Worm (Caenorhabditis elegans) whole organism, young adult: ENCODE results near the gene such-1.

Source experiments
- B0019.2 ChIP-seq: fragments of 200-800 bp; sonication (Bioruptor generic); conservative IDR thresholded peaks from 2 replicates; pipeline ENCODE4 v1.3.6; 2022; ENCODE audit warnings: missing genetic modification reagents, missing genetic modification characterization, missing compliant biosample characterization
- B0035.1 ChIP-seq: sonication (generic microtip); optimal IDR thresholded peaks from 2 replicates; lab custom pipeline; 2016; ENCODE audit warnings: missing genetic modification characterization, mild to moderate bottlenecking, missing compliant biosample characterization, missing genotype, missing genetic modification reagents
- C17E4.6 ChIP-seq: fragments of 200-800 bp; sonication (Bioruptor generic); IDR thresholded peaks from 2 replicates; pipeline ENCODE4 v1.3.6; 2022; ENCODE audit warnings: missing genetic modification reagents, missing genetic modification characterization, missing compliant biosample characterization
- D2030.7 ChIP-seq: fragments of 200-800 bp; sonication (Bioruptor generic); IDR thresholded peaks from 2 replicates; pipeline ENCODE4 v1.3.6; 2022; ENCODE audit warnings: missing genetic modification reagents, missing genetic modification characterization, missing compliant biosample characterization
- F23B12.7 ChIP-seq: sonication (generic microtip); optimal IDR thresholded peaks from 2 replicates; lab custom pipeline; 2017; ENCODE audit warnings: missing genetic modification characterization, mild to moderate bottlenecking, missing compliant biosample characterization, antibody characterized with exemption, moderate library complexity; ENCODE audit not compliant: insufficient read depth
- Y53G8AR.9 ChIP-seq: fragments of 200-800 bp; sonication (Bioruptor generic); conservative IDR thresholded peaks from 2 replicates; pipeline ENCODE4 v1.3.6; 2022; ENCODE audit warnings: missing genetic modification reagents, missing genetic modification characterization, missing compliant biosample characterization
- Y79H2A.3 ChIP-seq: fragments of 200-800 bp; sonication (Bioruptor generic); conservative IDR thresholded peaks from 2 replicates; pipeline ENCODE4 v1.3.6; 2022; ENCODE audit warnings: missing genetic modification reagents, missing genetic modification characterization, missing compliant biosample characterization
- aptf-2 ChIP-seq: fragments of 200-800 bp; sonication (Bioruptor generic); conservative IDR thresholded peaks from 2 replicates; pipeline ENCODE4 v1.3.6; 2022; ENCODE audit warnings: missing genetic modification reagents, missing genetic modification characterization, missing compliant biosample characterization
- athp-1 ChIP-seq: sonication (generic microtip); optimal IDR thresholded peaks from 2 replicates; lab custom pipeline; 2017; ENCODE audit warnings: mild to moderate bottlenecking, missing genetic modification characterization, missing compliant biosample characterization
- attf-5 ChIP-seq: fragments of 200-800 bp; sonication (Bioruptor generic); optimal IDR thresholded peaks from 2 replicates; lab custom pipeline; 2018; ENCODE audit warnings: mild to moderate bottlenecking, missing genetic modification characterization, missing compliant biosample characterization
- bed-2 ChIP-seq: fragments of 200-800 bp; sonication (Bioruptor generic); IDR thresholded peaks from 2 replicates; pipeline ENCODE4 v1.3.6; 2022; ENCODE audit warnings: missing genetic modification reagents, missing genetic modification characterization, missing compliant biosample characterization
- ccch-3 ChIP-seq: fragments of 200-800 bp; sonication (Bioruptor generic); optimal IDR thresholded peaks from 2 replicates; lab custom pipeline; 2018; ENCODE audit warnings: mild to moderate bottlenecking, missing genetic modification characterization, missing compliant biosample characterization
- ceh-40 ChIP-seq: fragments of 200-800 bp; sonication (Bioruptor generic); IDR thresholded peaks from 2 replicates; pipeline ENCODE4 v1.3.6; 2022; ENCODE audit warnings: missing genetic modification characterization, missing compliant biosample characterization
- ceh-79 ChIP-seq: sonication (generic microtip); optimal IDR thresholded peaks from 2 replicates; lab custom pipeline; 2017; ENCODE audit warnings: mild to moderate bottlenecking, missing genetic modification characterization, missing compliant biosample characterization
- chd-7 ChIP-seq: sonication (generic microtip); optimal IDR thresholded peaks from 2 replicates; lab custom pipeline; 2016; ENCODE audit warnings: mild to moderate bottlenecking, missing genetic modification characterization, moderate library complexity, missing compliant biosample characterization
- die-1 ChIP-seq: sonication (generic microtip); optimal IDR thresholded peaks from 2 replicates; lab custom pipeline; 2016; ENCODE audit warnings: missing genotype, mild to moderate bottlenecking, missing genetic modification characterization, missing compliant biosample characterization
- efl-1 ChIP-seq: fragments of 150-350 bp; optimal IDR thresholded peaks from 2 replicates; lab custom pipeline; 2014; ENCODE audit warnings: missing biosample characterization, missing genetic modification reagents, missing genetic modification characterization
- egl-18 ChIP-seq: fragments of 200-800 bp; sonication (Bioruptor generic); IDR thresholded peaks from 2 replicates; pipeline ENCODE4 v1.3.6; 2022; ENCODE audit warnings: missing genetic modification reagents, missing genetic modification characterization, missing compliant biosample characterization
- hmg-1.2 ChIP-seq: fragments of 200-800 bp; sonication (Bioruptor generic); IDR thresholded peaks from 2 replicates; pipeline ENCODE4 v1.3.6; 2022; ENCODE audit warnings: missing genetic modification reagents, missing genetic modification characterization, missing compliant biosample characterization
- hmg-20 ChIP-seq: fragments of 200-800 bp; sonication (Bioruptor generic); IDR thresholded peaks from 2 replicates; pipeline ENCODE4 v1.3.6; 2022; ENCODE audit warnings: missing genetic modification reagents, missing genetic modification characterization, missing compliant biosample characterization
- lin-35 ChIP-seq, 3 experiments: fragments of 150-350 bp in 2 of 3; sonication (generic microtip) in 1 of 3; optimal IDR thresholded peaks; 2 replicates each; lab custom pipeline; 2014 to 2018; ENCODE audit warnings: missing biosample characterization in 3 of 3, missing genetic modification characterization in 3 of 3, missing genetic modification reagents in 3 of 3
- madf-10 ChIP-seq: sonication (generic microtip); optimal IDR thresholded peaks from 2 replicates; lab custom pipeline; 2016; ENCODE audit warnings: mild to moderate bottlenecking, missing genetic modification characterization, missing compliant biosample characterization
- mcd-1 ChIP-seq: fragments of 200-800 bp; sonication (Bioruptor generic); IDR thresholded peaks from 2 replicates; pipeline ENCODE4 v1.3.6; 2022; ENCODE audit warnings: missing genetic modification reagents, missing genetic modification characterization, missing compliant biosample characterization
- mel-28 ChIP-seq: sonication (generic microtip); optimal IDR thresholded peaks from 2 replicates; lab custom pipeline; 2016; ENCODE audit warnings: borderline replicate concordance, mild to moderate bottlenecking, missing genetic modification characterization, missing compliant biosample characterization
- nfya-1 ChIP-seq: sonication (generic microtip); optimal IDR thresholded peaks from 2 replicates; lab custom pipeline; 2017; ENCODE audit warnings: antibody characterized with exemption, missing compliant biosample characterization, missing genetic modification characterization, borderline replicate concordance; ENCODE audit not compliant: insufficient read depth
- nfyb-1 ChIP-seq: fragments of 200-800 bp; sonication (Bioruptor generic); IDR thresholded peaks from 2 replicates; pipeline ENCODE4 v1.3.6; 2022; ENCODE audit warnings: missing genetic modification reagents, missing genetic modification characterization, missing compliant biosample characterization
- nhr-120 ChIP-seq: fragments of 200-800 bp; sonication (Bioruptor generic); IDR thresholded peaks from 2 replicates; pipeline ENCODE4 v1.3.6; 2022; ENCODE audit warnings: missing genetic modification characterization, missing compliant biosample characterization
- pbrm-1 ChIP-seq: fragments of 200-800 bp; sonication (Bioruptor generic); IDR thresholded peaks from 2 replicates; pipeline ENCODE4 v1.3.6; 2022; ENCODE audit warnings: missing genetic modification reagents, missing genetic modification characterization, missing compliant biosample characterization
- rcor-1 ChIP-seq: fragments of 200-800 bp; sonication (Bioruptor generic); IDR thresholded peaks from 2 replicates; pipeline ENCODE4 v1.3.6; 2022; ENCODE audit warnings: missing genetic modification reagents, missing genetic modification characterization, missing compliant biosample characterization
- sdz-38 ChIP-seq: sonication (generic microtip); optimal IDR thresholded peaks from 2 replicates; lab custom pipeline; 2016; ENCODE audit warnings: missing genotype, missing genetic modification characterization, missing compliant biosample characterization
- snpc-3.4 ChIP-seq: sonication (generic microtip); optimal IDR thresholded peaks from 2 replicates; lab custom pipeline; 2017; ENCODE audit warnings: missing genetic modification characterization, mild to moderate bottlenecking, missing compliant biosample characterization, antibody characterized with exemption, moderate library complexity, missing genotype, missing genetic modification reagents
- snpc-4 ChIP-seq, 5 experiments: fragments of 150-350 bp in 1 of 5; sonication (generic microtip) in 4 of 5; optimal IDR thresholded peaks; 2 replicates each; lab custom pipeline; 2014 to 2018; ENCODE audit warnings: missing genetic modification characterization in 5 of 5, missing biosample characterization in 3 of 5, antibody characterized with exemption in 2 of 5, mild to moderate bottlenecking in 2 of 5, missing compliant biosample characterization in 2 of 5, missing genotype in 2 of 5, moderate library complexity in 2 of 5, missing genetic modification reagents in 1 of 5
- somi-1 ChIP-seq: fragments of 200-800 bp; sonication (Bioruptor generic); optimal IDR thresholded peaks from 2 replicates; lab custom pipeline; 2018; ENCODE audit warnings: mild to moderate bottlenecking, missing genetic modification characterization, missing compliant biosample characterization
- tbp1 ChIP-seq: fragments of 200-800 bp; sonication (Bioruptor generic); optimal IDR thresholded peaks from 2 replicates; lab custom pipeline; 2018; ENCODE audit warnings: mild to moderate bottlenecking, missing genetic modification characterization, missing compliant biosample characterization
- ztf-26 ChIP-seq: sonication (generic microtip); optimal IDR thresholded peaks from 2 replicates; lab custom pipeline; 2017; ENCODE audit warnings: missing genetic modification characterization, missing compliant biosample characterization

The such-1 gene

ce11 chrIII:11463726-11464125, 59.8 kb downstream of the such-1 start (continued):
- TF ChIP-seq nfya-1 (tag; lab: Kevin White, UChicago) (no peak), pbrm-1 (GFP tag; lab: Robert Waterston, UW) (peak; percentile 66), ceh-79 (tag; lab: Kevin White, UChicago) (peak; percentile 59), athp-1 (peak; percentile 22), aptf-2 (GFP tag; lab: Robert Waterston, UW) (no peak), tbp1 (GFP tag; lab: Kevin White, UChicago) (peak; percentile 6), hmg-20 (GFP tag; lab: Robert Waterston, UW) (0 out of 2 replicates have a peak, but pooled peaks have one; percentile 13), bed-2 (no peak), somi-1 (GFP tag; lab: Kevin White, UChicago) (no peak), ccch-3 (GFP tag; lab: Kevin White, UChicago) (no peak), lin-35 (GFP tag; optimal IDR thresholded peaks at IDR 0.05; lab: Kevin White, UChicago) (no peak), hmg-1.2 (GFP tag; lab: Robert Waterston, UW) (peak; percentile 73), chd-7 (tag; lab: Kevin White, UChicago) (peak; percentile 49), snpc-4 (GFP tag; optimal IDR thresholded peaks at IDR 0.05; lab: Kevin White, UChicago) (peak; percentile 93), snpc-4 (tag; optimal IDR thresholded peaks at IDR 0.05; lab: Kevin White, UChicago) (peak; percentile 98 to 99 (median 99)), die-1 (tag; lab: Kevin White, UChicago) (peak; percentile 14), C17E4.6 (GFP tag; lab: Robert Waterston, UW) (no peak), D2030.7 (GFP tag; lab: Robert Waterston, UW) (no peak), rcor-1 (peak; percentile 26; the same call in 1 of the 2 replicates), Y53G8AR.9 (0 out of 2 replicates have a peak, but pooled peaks have one; percentile 35), sdz-38 (tag; lab: Kevin White, UChicago) (no peak), ceh-40 (GFP tag; lab: Robert Waterston, UW) (no peak), B0019.2 (no peak), attf-5 (GFP tag; lab: Kevin White, UChicago) (peak; percentile 33), egl-18 (GFP tag; lab: Robert Waterston, UW) (no peak), mel-28 (peak; percentile 30), nhr-120 (GFP tag; lab: Robert Waterston, UW) (no peak), snpc-3.4 (tag; lab: Kevin White, UChicago) (no peak), mcd-1 (GFP tag; lab: Robert Waterston, UW) (peak; percentile 68), efl-1 (GFP tag; lab: Kevin White, UChicago) (no peak), ztf-26 (tag; lab: Kevin White, UChicago) (peak; percentile 66), F23B12.7 (tag; lab: Kevin White, UChicago) (no peak), madf-10 (peak; percentile 72), Y79H2A.3 (GFP tag; lab: Robert Waterston, UW) (no peak), nfyb-1 (GFP tag; lab: Robert Waterston, UW) (peak; percentile 78; the same call in 1 of the 2 replicates), B0035.1 (tag; lab: Kevin White, UChicago) (peak; percentile 41)
- TF ChIP-seq, all 124 proteins: peak for 38
